Fruit fly (Drosophila melanogaster): ENCODE data around the gene Mkp3.
A peak's percentile ranks its signal among the peaks of the same experiment; 100 is the strongest.

Mkp3 gene

DNA sequence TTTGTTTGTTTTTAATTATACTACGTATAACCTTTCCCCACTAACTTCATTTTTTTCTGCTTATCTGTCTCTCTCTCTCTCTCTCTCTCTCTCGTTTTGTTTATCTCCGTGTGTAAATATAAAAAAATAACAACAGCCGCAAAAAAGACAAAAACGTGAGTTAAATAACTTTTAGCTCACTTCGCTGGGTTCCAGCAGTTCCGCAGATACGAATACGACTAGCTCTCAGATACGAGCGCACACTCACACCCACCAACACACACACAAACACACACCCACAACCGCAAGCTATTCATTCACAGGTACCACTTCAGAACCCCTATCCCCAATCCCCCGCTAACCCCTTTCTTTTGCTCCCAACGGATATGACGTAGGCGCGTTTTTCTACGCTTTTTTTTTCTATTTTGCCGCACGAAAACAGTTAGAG, 14.0 kb downstream of the Mkp3 start:
- TF ChIP-seq tai (GFP tag; optimal IDR thresholded peaks at IDR 0.05) = no peak
- TF ChIP-seq pan (optimal IDR thresholded peaks at IDR 0.05) = no peak
- TF ChIP-seq brk (GFP tag; optimal IDR thresholded peaks at IDR 0.05) = no peak
- peak; percentile 0 for TF ChIP-seq psq (GFP tag; optimal IDR thresholded peaks at IDR 0.05)
- TF ChIP-seq br (GFP tag; optimal IDR thresholded peaks at IDR 0.05) = peak; percentile 13
- TF ChIP-seq HLH106 (tag; optimal IDR thresholded peaks at IDR 0.05) = no peak
- no peak for TF ChIP-seq Hr78 (GFP tag; optimal IDR thresholded peaks at IDR 0.05)
- no peak for TF ChIP-seq Rel (GFP tag; optimal IDR thresholded peaks at IDR 0.05)
- peak; percentile 25 for TF ChIP-seq Rel (tag; optimal IDR thresholded peaks at IDR 0.05)
- TF ChIP-seq rgr (GFP tag; optimal IDR thresholded peaks at IDR 0.05) = peak; percentile 41
- TF ChIP-seq Hr83 (GFP tag; optimal IDR thresholded peaks at IDR 0.05; ENCODE audit: poor library complexity, severe bottlenecking) = peak; percentile 6
- TF ChIP-seq foxo (GFP tag; optimal IDR thresholded peaks at IDR 0.05) = no peak
- peak; percentile 64 for TF ChIP-seq CrebA (GFP tag; optimal IDR thresholded peaks at IDR 0.05; ENCODE audit: borderline replicate concordance)
- no peak for TF ChIP-seq Myc (optimal IDR thresholded peaks at IDR 0.05)
- no peak for TF ChIP-seq dmrt93B (GFP tag; optimal IDR thresholded peaks at IDR 0.05)
- no peak for TF ChIP-seq Dif (GFP tag; optimal IDR thresholded peaks at IDR 0.05; ENCODE audit: partially characterized antibody)
- peak; percentile 44 for TF ChIP-seq h (GFP tag; optimal IDR thresholded peaks at IDR 0.05)
- peak; percentile 43 for TF ChIP-seq Sp1 (GFP tag; optimal IDR thresholded peaks at IDR 0.05)
- no peak for TF ChIP-seq Vsx2 (GFP tag; optimal IDR thresholded peaks at IDR 0.05; ENCODE audit: partially characterized antibody)
- no peak for TF ChIP-seq N (GFP tag; optimal IDR thresholded peaks at IDR 0.05)
- peak; percentile 4 for TF ChIP-seq sage (GFP tag; optimal IDR thresholded peaks at IDR 0.05)

DNA sequence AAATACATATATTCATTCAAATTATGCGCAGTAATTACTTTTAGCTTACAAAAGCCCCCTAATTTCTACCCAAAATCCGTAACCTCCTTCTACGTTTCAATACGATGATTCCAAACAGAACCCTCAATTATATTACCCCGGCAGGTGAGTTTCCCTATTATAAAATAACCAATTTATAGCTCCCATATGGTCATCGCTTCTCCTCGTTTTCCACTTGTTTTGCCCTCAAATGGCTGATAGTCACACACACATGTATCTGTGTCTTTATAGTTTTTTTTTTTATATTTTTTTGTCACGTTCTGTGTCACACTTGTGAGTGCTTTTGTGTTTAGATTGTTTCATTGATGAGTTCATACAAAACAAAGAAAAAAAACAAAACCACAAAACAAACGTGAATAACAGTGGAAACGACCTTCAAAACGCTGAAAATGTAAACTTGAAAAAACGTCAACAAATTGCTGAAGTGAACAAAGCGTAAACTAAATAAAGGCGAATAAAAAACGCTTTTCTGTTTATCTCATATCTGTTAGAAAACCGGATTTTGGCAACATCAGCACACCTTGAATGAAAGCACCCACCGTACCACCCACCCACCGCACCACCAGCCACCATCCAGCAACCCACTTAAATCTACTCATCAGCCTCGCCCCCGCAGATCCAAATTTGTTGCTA, 14.9 kb downstream of the Mkp3 start:
- no peak for TF ChIP-seq GATAd (GFP tag; optimal IDR thresholded peaks at IDR 0.05)
- no peak for TF ChIP-seq pan (optimal IDR thresholded peaks at IDR 0.05)
- no peak for TF ChIP-seq Sp1 (GFP tag; optimal IDR thresholded peaks at IDR 0.05)
- no peak for TF ChIP-seq sv (GFP tag; optimal IDR thresholded peaks at IDR 0.05)
- no peak for TF ChIP-seq Myc (optimal IDR thresholded peaks at IDR 0.05)
- TF ChIP-seq foxo (GFP tag; optimal IDR thresholded peaks at IDR 0.05) = peak in 1 of 2 experiments; percentile 1
- TF ChIP-seq Abd-B (GFP tag; optimal IDR thresholded peaks at IDR 0.05) = no peak

DNA sequence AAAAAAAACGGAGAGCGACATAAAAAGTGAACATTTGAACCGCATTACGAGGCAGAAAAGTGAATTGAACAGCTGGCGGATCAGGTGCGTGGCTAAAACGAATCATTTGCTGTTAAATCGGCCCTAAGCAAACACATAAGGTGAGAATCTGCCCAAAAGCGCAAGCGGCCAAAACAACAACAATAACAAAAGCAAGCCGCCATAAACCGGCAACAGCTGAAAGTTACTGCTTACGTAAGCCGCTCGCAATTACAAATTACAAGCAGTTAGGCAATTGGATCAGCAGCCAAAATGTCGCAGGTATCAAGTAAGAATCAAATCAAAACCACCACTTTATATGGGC, 22.8 kb downstream of the Mkp3 start:
- no peak for TF ChIP-seq dmrt93B (GFP tag; optimal IDR thresholded peaks at IDR 0.05)
- TF ChIP-seq Hr83 (GFP tag; optimal IDR thresholded peaks at IDR 0.05; ENCODE audit: poor library complexity, severe bottlenecking) = peak; percentile 3

- TF ChIP-seq Dfd (GFP tag; optimal IDR thresholded peaks at IDR 0.05) = no peak
- peak; percentile 44 for TF ChIP-seq HLH106 (tag; optimal IDR thresholded peaks at IDR 0.05)
- no peak for TF ChIP-seq brk (GFP tag; optimal IDR thresholded peaks at IDR 0.05)
- TF ChIP-seq ey (GFP tag; optimal IDR thresholded peaks at IDR 0.05) = peak; percentile 31
- TF ChIP-seq Dif (GFP tag; optimal IDR thresholded peaks at IDR 0.05; ENCODE audit: partially characterized antibody) = peak; percentile 18
- TF ChIP-seq fru (GFP tag; optimal IDR thresholded peaks at IDR 0.05) = peak; percentile 50
- peak; percentile 22 for TF ChIP-seq h (GFP tag; optimal IDR thresholded peaks at IDR 0.05)
- TF ChIP-seq Abd-B (GFP tag; optimal IDR thresholded peaks at IDR 0.05) = no peak
- peak; percentile 60 for TF ChIP-seq sv (GFP tag; optimal IDR thresholded peaks at IDR 0.05)
- peak; percentile 69 for TF ChIP-seq woc (GFP tag; optimal IDR thresholded peaks at IDR 0.05)
- peak; percentile 28 for TF ChIP-seq Hnf4 (GFP tag; optimal IDR thresholded peaks at IDR 0.05)
- TF ChIP-seq tai (GFP tag; optimal IDR thresholded peaks at IDR 0.05) = peak; percentile 67
- TF ChIP-seq foxo (GFP tag; optimal IDR thresholded peaks at IDR 0.05) = peak in 1 of 2 experiments; percentile 56
- TF ChIP-seq GATAd (GFP tag; optimal IDR thresholded peaks at IDR 0.05) = no peak
- no peak for TF ChIP-seq OdsH (GFP tag; optimal IDR thresholded peaks at IDR 0.05)
- no peak for TF ChIP-seq CG9705 (GFP tag; optimal IDR thresholded peaks at IDR 0.05)
- peak; percentile 36 for TF ChIP-seq psq (GFP tag; optimal IDR thresholded peaks at IDR 0.05)
- TF ChIP-seq Myc (optimal IDR thresholded peaks at IDR 0.05) = peak; percentile 99
- no peak for TF ChIP-seq pan (optimal IDR thresholded peaks at IDR 0.05)
- no peak for TF ChIP-seq Rel (GFP tag; optimal IDR thresholded peaks at IDR 0.05)
- TF ChIP-seq Rel (tag; optimal IDR thresholded peaks at IDR 0.05) = peak; percentile 41
- peak; percentile 39 for TF ChIP-seq Jra (GFP tag; optimal IDR thresholded peaks at IDR 0.05)
- no peak for TF ChIP-seq CrebA (GFP tag; optimal IDR thresholded peaks at IDR 0.05; ENCODE audit: borderline replicate concordance)
- peak; percentile 53 for TF ChIP-seq Sp1 (GFP tag; optimal IDR thresholded peaks at IDR 0.05)
- TF ChIP-seq Hr83 (GFP tag; optimal IDR thresholded peaks at IDR 0.05; ENCODE audit: poor library complexity, severe bottlenecking) = peak; percentile 26
- no peak for TF ChIP-seq sage (GFP tag; optimal IDR thresholded peaks at IDR 0.05)
- peak; percentile 2 for TF ChIP-seq dsf (GFP tag; optimal IDR thresholded peaks at IDR 0.05; ENCODE audit: borderline replicate concordance)
Measured at dm6 chr3L:19062472-19063409, 23.5 kb downstream of the Mkp3 start, which contains the start of the genes Ugt316A1 and Sfxn2. Gene Ugt316A1 (minus strand): TSS chr3L:19062816. Gene Sfxn2 (plus strand): TSS chr3L:19063165.

Measured in whole organism, wandering third instar larva.